Worm (Caenorhabditis elegans): ENCODE data around the gene T26E4.9.

ce11 chrV:15773941-15774340 lies 28.6 kb downstream of the T26E4.9 start:
- TF ChIP-seq nhr-12 (tag; optimal IDR thresholded peaks at IDR 0.05) (no peak), ama-1 (optimal IDR thresholded peaks at IDR 0.05) (no peak), fos-1 (tag; optimal IDR thresholded peaks at IDR 0.05) (no peak), lin-39 (tag; optimal IDR thresholded peaks at IDR 0.05) (no peak), nhr-237 (tag; optimal IDR thresholded peaks at IDR 0.05) (no peak), nhr-11 (tag; optimal IDR thresholded peaks at IDR 0.05) (no peak), crh-2 (tag; optimal IDR thresholded peaks at IDR 0.05) (no peak), nhr-23 (tag; optimal IDR thresholded peaks at IDR 0.05) (no peak), nhr-25 (tag; optimal IDR thresholded peaks at IDR 0.05) (no peak), unc-39 (tag; optimal IDR thresholded peaks at IDR 0.05) (no peak), skn-1 (tag; optimal IDR thresholded peaks at IDR 0.05) (no peak), egl-27 (tag; optimal IDR thresholded peaks at IDR 0.05) (no peak)
